Fruit fly (Drosophila melanogaster): ENCODE data around the gene XNP.

XNP gene

DNA sequence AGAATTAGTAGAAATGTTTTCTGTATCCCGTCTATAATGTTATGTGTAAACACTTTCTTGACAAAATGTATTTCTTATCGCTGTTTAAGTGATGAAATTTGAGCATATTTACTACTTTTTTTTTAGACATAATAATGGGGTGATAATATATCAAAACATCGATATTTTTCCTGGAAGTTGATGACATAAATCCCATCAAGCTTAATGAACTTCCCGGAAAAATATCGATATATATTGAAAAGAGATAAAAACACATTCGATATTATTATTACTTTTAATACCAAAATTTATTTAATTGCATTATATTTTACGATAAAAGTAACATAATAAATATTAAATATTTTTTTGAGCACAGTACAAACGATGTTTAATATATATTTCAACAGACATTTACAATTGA is 13.1 kb upstream of the XNP start (continued):
- TF ChIP-seq MTF-1 (GFP tag; optimal IDR thresholded peaks at IDR 0.05; ENCODE audit: borderline replicate concordance): no peak
- no peak for TF ChIP-seq CHES-1-like (GFP tag; optimal IDR thresholded peaks at IDR 0.05)
- no peak for TF ChIP-seq jing (GFP tag; optimal IDR thresholded peaks at IDR 0.05)
- peak; percentile 55; the same call in 2 of the 3 replicates for TF ChIP-seq HLH4C (GFP tag; IDR thresholded peaks at IDR 0.05; ENCODE audit: partially characterized antibody)
- TF ChIP-seq row (GFP tag; IDR thresholded peaks at IDR 0.05): no peak
- no peak for TF ChIP-seq CG9215 (GFP tag; IDR thresholded peaks at IDR 0.05)
- TF ChIP-seq Ptx1 (GFP tag; IDR thresholded peaks at IDR 0.05): no peak
- no peak for TF ChIP-seq jumu (GFP tag; optimal IDR thresholded peaks at IDR 0.05)
- TF ChIP-seq Drgx (GFP tag; IDR thresholded peaks at IDR 0.05): no peak
- TF ChIP-seq CrebB (tag; optimal IDR thresholded peaks at IDR 0.05): no peak
- no peak for TF ChIP-seq hkb (optimal IDR thresholded peaks at IDR 0.05)
- TF ChIP-seq hkb (GFP tag; IDR thresholded peaks at IDR 0.05): no peak
- TF ChIP-seq E2f1 (GFP tag; IDR thresholded peaks at IDR 0.05): no peak
- TF ChIP-seq CG6791 (GFP tag; IDR thresholded peaks at IDR 0.05; ENCODE audit: partially characterized antibody): 0 out of 3 replicates have a peak, but pooled peaks have one; percentile 20
- no peak for TF ChIP-seq az2 (GFP tag; optimal IDR thresholded peaks at IDR 0.05)
- TF ChIP-seq CG6689 (GFP tag; IDR thresholded peaks at IDR 0.05): no peak
- no peak for TF ChIP-seq BtbVII (GFP tag; optimal IDR thresholded peaks at IDR 0.05)
- no peak for TF ChIP-seq wdn (GFP tag; IDR thresholded peaks at IDR 0.05)
- no peak for TF ChIP-seq luna (GFP tag; optimal IDR thresholded peaks at IDR 0.05)
- peak; percentile 55; the same call in 2 of the 3 replicates for TF ChIP-seq CG16813 (GFP tag; IDR thresholded peaks at IDR 0.05; ENCODE audit: partially characterized antibody)
- TF ChIP-seq Neu2 (GFP tag; optimal IDR thresholded peaks at IDR 0.05; ENCODE audit: borderline replicate concordance): no peak

DNA sequence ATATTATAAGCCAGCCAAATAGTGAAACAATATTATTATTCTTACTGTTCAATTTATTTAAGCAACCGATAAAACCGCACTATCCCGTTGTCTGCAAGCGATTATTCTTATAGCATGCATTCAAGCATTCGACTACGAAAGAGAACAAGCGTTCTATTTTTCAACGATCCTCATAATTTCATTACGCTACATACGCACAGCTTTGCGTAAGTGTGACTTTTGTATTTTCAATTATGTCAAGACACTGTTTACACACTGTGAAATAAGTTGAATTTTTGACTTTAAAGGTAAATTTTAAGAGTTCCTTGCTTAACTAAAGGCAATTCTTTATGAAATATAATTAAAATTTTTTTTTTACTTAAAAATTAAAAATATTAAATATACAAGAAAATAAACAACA is 12.4 kb upstream of the XNP start, which contains the start of gene CG33494:
TSS of gene CG33494 (minus strand) at position 90 of the 400 bp plus-strand sequence.
- TF ChIP-seq kni (GFP tag; optimal IDR thresholded peaks at IDR 0.05) (no peak), al (GFP tag; IDR thresholded peaks at IDR 0.05) (no peak), bowl (GFP tag; IDR thresholded peaks at IDR 0.05) (no peak), CG13296 (GFP tag; optimal IDR thresholded peaks at IDR 0.05) (no peak), stwl (tag; optimal IDR thresholded peaks at IDR 0.05) (peak; percentile 20), CG3726 (GFP tag; IDR thresholded peaks at IDR 0.05) (no peak), Dfd (GFP tag; optimal IDR thresholded peaks at IDR 0.05) (peak in 1 of 2 experiments; percentile 57), crol (GFP tag; IDR thresholded peaks at IDR 0.05) (no peak), ranshi (GFP tag; IDR thresholded peaks at IDR 0.05) (no peak), CG6791 (GFP tag; IDR thresholded peaks at IDR 0.05; ENCODE audit: partially characterized antibody) (0 out of 3 replicates have a peak, but pooled peaks have one; percentile 24), CG14860 (GFP tag; IDR thresholded peaks at IDR 0.05; ENCODE audit: partially characterized antibody) (no peak), Elba2 (GFP tag; optimal IDR thresholded peaks at IDR 0.05) (no peak), Drgx (GFP tag; IDR thresholded peaks at IDR 0.05) (no peak), CG14710 (tag; optimal IDR thresholded peaks at IDR 0.05) (no peak), CG11398 (GFP tag; optimal IDR thresholded peaks at IDR 0.05) (no peak), CG8281 (tag; optimal IDR thresholded peaks at IDR 0.05) (no peak), CG1024 (GFP tag; IDR thresholded peaks at IDR 0.05) (peak; percentile 83), CG8478 (optimal IDR thresholded peaks at IDR 0.05) (no peak), abd-A (tag; optimal IDR thresholded peaks at IDR 0.05) (no peak), CG8388 (GFP tag; optimal IDR thresholded peaks at IDR 0.05) (no peak), Dll (GFP tag; IDR thresholded peaks at IDR 0.05; ENCODE audit: partially characterized antibody) (no peak), ssp (GFP tag; IDR thresholded peaks at IDR 0.05) (peak; percentile 95), bsh (GFP tag; optimal IDR thresholded peaks at IDR 0.05) (no peak), row (GFP tag; IDR thresholded peaks at IDR 0.05) (peak; percentile 38; the same call in 1 of the 3 replicates), CG13894 (tag; optimal IDR thresholded peaks at IDR 0.05) (no peak), CG12236 (GFP tag; optimal IDR thresholded peaks at IDR 0.05) (no peak), dimm (GFP tag; IDR thresholded peaks at IDR 0.05) (no peak), CG17361 (GFP tag; IDR thresholded peaks at IDR 0.05) (no peak), Oli (tag; optimal IDR thresholded peaks at IDR 0.05) (no peak), az2 (GFP tag; optimal IDR thresholded peaks at IDR 0.05) (no peak), ERR (GFP tag; optimal IDR thresholded peaks at IDR 0.05) (no peak), tup (GFP tag; optimal IDR thresholded peaks at IDR 0.05) (no peak), CG17802 (tag; optimal IDR thresholded peaks at IDR 0.05) (peak; percentile 68), pzg (GFP tag; optimal IDR thresholded peaks at IDR 0.05) (peak; percentile 15)

All from whole organism, embryonic.